Fruit fly (Drosophila melanogaster) whole organism, prepupa: Measurements from ENCODE around the gene Gr10b.

Source experiments
- Blimp-1 ChIP-seq: fragments of 200-800 bp; sonication (Bioruptor generic); optimal IDR thresholded peaks from 3 replicates; lab custom pipeline; 2017; ENCODE audit warnings: missing biosample characterization, missing genetic modification characterization, mild to moderate bottlenecking, moderate library complexity, missing genetic modification reagents
- CG10631 ChIP-seq: fragments of 200-800 bp; sonication (Bioruptor generic); optimal IDR thresholded peaks from 2 replicates; lab custom pipeline; 2016; ENCODE audit warnings: missing biosample characterization, missing genetic modification characterization
- CG11294 ChIP-seq: fragments of 200-800 bp; sonication (Bioruptor generic); IDR thresholded peaks from 2 replicates; pipeline ENCODE4 v1.3.6; 2022; ENCODE audit warnings: missing biosample characterization, missing genetic modification characterization
- CG1621 ChIP-seq: fragments of 200-800 bp; sonication (Bioruptor generic); optimal IDR thresholded peaks from 3 replicates; lab custom pipeline; 2018; ENCODE audit warnings: missing biosample characterization, mild to moderate bottlenecking, missing genetic modification characterization
- CG32006 ChIP-seq: fragments of 200-800 bp; sonication (Bioruptor generic); optimal IDR thresholded peaks from 3 replicates; lab custom pipeline; 2017; ENCODE audit warnings: missing biosample characterization, mild to moderate bottlenecking, missing genetic modification characterization
- CG34406 ChIP-seq: fragments of 200-800 bp; sonication (Bioruptor generic); optimal IDR thresholded peaks from 3 replicates; lab custom pipeline; 2016; ENCODE audit warnings: missing biosample characterization, missing genetic modification characterization
- CG3919 ChIP-seq: fragments of 200-800 bp; sonication (Bioruptor generic); optimal IDR thresholded peaks from 3 replicates; lab custom pipeline; 2016; ENCODE audit warnings: missing biosample characterization, missing genetic modification characterization
- CG6792 ChIP-seq: fragments of 200-800 bp; sonication (Bioruptor generic); optimal IDR thresholded peaks from 3 replicates; lab custom pipeline; 2016; ENCODE audit warnings: missing biosample characterization, missing genetic modification characterization
- CG7368 ChIP-seq: fragments of 200-800 bp; sonication (Bioruptor generic); optimal IDR thresholded peaks from 3 replicates; lab custom pipeline; 2016; ENCODE audit warnings: missing biosample characterization, missing genetic modification characterization
- CG8119 ChIP-seq: fragments of 200-800 bp; sonication (Bioruptor generic); IDR thresholded peaks from 3 replicates; pipeline ENCODE4 v1.3.6; 2022; ENCODE audit warnings: missing biosample characterization, missing genetic modification characterization
- CG8632 ChIP-seq: fragments of 200-800 bp; sonication (Bioruptor generic); optimal IDR thresholded peaks from 3 replicates; lab custom pipeline; 2016; ENCODE audit warnings: missing biosample characterization, missing genetic modification characterization
- Eip75B ChIP-seq: fragments of 200-800 bp; sonication (Bioruptor generic); optimal IDR thresholded peaks from 3 replicates; lab custom pipeline; 2016; ENCODE audit warnings: missing biosample characterization, missing genetic modification characterization
- Eip78C ChIP-seq: fragments of 200-800 bp; sonication (Bioruptor generic); peaks from one replicate; lab custom pipeline; 2016; ENCODE audit warnings: missing biosample characterization, missing genetic modification characterization
- Eip93F ChIP-seq: fragments of 200-800 bp; sonication (Bioruptor generic); optimal IDR thresholded peaks from 2 replicates; lab custom pipeline; 2016; ENCODE audit warnings: missing biosample characterization, mild to moderate bottlenecking, missing genetic modification characterization
- Ets21C ChIP-seq: fragments of 200-800 bp; sonication (Bioruptor generic); optimal IDR thresholded peaks from 3 replicates; lab custom pipeline; 2016; ENCODE audit warnings: missing biosample characterization, missing genetic modification characterization
- Ets96B ChIP-seq: fragments of 200-800 bp; optimal IDR thresholded peaks from 2 replicates; lab custom pipeline; 2019; ENCODE audit warnings: missing biosample characterization, mild to moderate bottlenecking, missing genetic modification characterization, moderate library complexity
- Hr38 ChIP-seq: sonication (Bioruptor generic); optimal IDR thresholded peaks from 2 replicates; lab custom pipeline; 2016; ENCODE audit warnings: missing biosample characterization, missing genetic modification characterization
- Hr39 ChIP-seq: fragments of 200-800 bp; sonication (Bioruptor generic); optimal IDR thresholded peaks from 2 replicates; lab custom pipeline; 2016; ENCODE audit warnings: missing biosample characterization, missing genetic modification characterization
- Met ChIP-seq: fragments of 200-800 bp; sonication (Bioruptor generic); optimal IDR thresholded peaks from 3 replicates; lab custom pipeline; 2016; ENCODE audit warnings: missing biosample characterization, missing genetic modification characterization
- Smox ChIP-seq: fragments of 200-800 bp; sonication (Bioruptor generic); optimal IDR thresholded peaks from 3 replicates; lab custom pipeline; 2016; ENCODE audit warnings: missing biosample characterization, missing genetic modification characterization
- Sox102F ChIP-seq: fragments of 200-800 bp; sonication (Bioruptor generic); optimal IDR thresholded peaks from 2 replicates; lab custom pipeline; 2016; ENCODE audit warnings: missing biosample characterization, mild to moderate bottlenecking, missing genetic modification characterization
- Sox14 ChIP-seq: fragments of 200-800 bp; sonication (Bioruptor generic); optimal IDR thresholded peaks from 3 replicates; lab custom pipeline; 2016; ENCODE audit warnings: missing biosample characterization, missing genetic modification characterization
- Sox15 ChIP-seq: fragments of 200-800 bp; sonication (Bioruptor generic); optimal IDR thresholded peaks from 3 replicates; lab custom pipeline; 2016; ENCODE audit warnings: missing biosample characterization, missing genetic modification characterization
- achi ChIP-seq: fragments of 200-800 bp; sonication (Bioruptor generic); optimal IDR thresholded peaks from 3 replicates; lab custom pipeline; 2016; ENCODE audit warnings: missing biosample characterization, missing genetic modification characterization
- fd59A ChIP-seq: fragments of 200-800 bp; sonication (Bioruptor generic); optimal IDR thresholded peaks from 2 replicates; lab custom pipeline; 2017; ENCODE audit warnings: missing biosample characterization, mild to moderate bottlenecking, missing genetic modification characterization, missing genetic modification reagents
- fkh ChIP-seq: fragments of 200-800 bp; sonication (Bioruptor generic); optimal IDR thresholded peaks from 3 replicates; lab custom pipeline; 2017; ENCODE audit warnings: missing biosample characterization, mild to moderate bottlenecking, missing genetic modification characterization, moderate library complexity
- lz ChIP-seq: fragments of 200-800 bp; sonication (Bioruptor generic); optimal IDR thresholded peaks from 3 replicates; lab custom pipeline; 2016; ENCODE audit warnings: missing biosample characterization, missing genetic modification characterization
- net ChIP-seq: fragments of 200-800 bp; sonication (Bioruptor generic); optimal IDR thresholded peaks from 3 replicates; lab custom pipeline; 2016; ENCODE audit warnings: missing biosample characterization, missing genetic modification characterization
- ss ChIP-seq, 2 experiments: fragments of 200-800 bp; sonication (Bioruptor generic); optimal IDR thresholded peaks; 2 replicates in 1 of 2; 3 replicates in 1 of 2; lab custom pipeline; 2017 to 2018; ENCODE audit warnings: mild to moderate bottlenecking in 2 of 2, missing biosample characterization in 2 of 2, missing genetic modification characterization in 2 of 2, moderate library complexity in 1 of 2
- svp ChIP-seq: fragments of 200-800 bp; sonication (Bioruptor generic); peaks from one replicate; lab custom pipeline; 2016; ENCODE audit warnings: missing biosample characterization, missing genetic modification characterization
- vri ChIP-seq: fragments of 200-800 bp; sonication (Bioruptor generic); optimal IDR thresholded peaks from 3 replicates; lab custom pipeline; 2016; ENCODE audit warnings: missing biosample characterization, mild to moderate bottlenecking, missing genetic modification characterization

Gr10b gene

dm6 chrX:11433930-11434329, 20.9 kb upstream of the Gr10b start:
- TF ChIP-seq CG11294 (GFP tag; lab: Robert Waterston, UW) (no peak), Eip93F (GFP tag; lab: Kevin White, UChicago) (peak; percentile 5), achi (GFP tag; lab: Kevin White, UChicago) (no peak), CG7368 (no peak), CG6792 (GFP tag; lab: Kevin White, UChicago) (no peak), Smox (GFP tag; lab: Kevin White, UChicago) (no peak)

DNA sequence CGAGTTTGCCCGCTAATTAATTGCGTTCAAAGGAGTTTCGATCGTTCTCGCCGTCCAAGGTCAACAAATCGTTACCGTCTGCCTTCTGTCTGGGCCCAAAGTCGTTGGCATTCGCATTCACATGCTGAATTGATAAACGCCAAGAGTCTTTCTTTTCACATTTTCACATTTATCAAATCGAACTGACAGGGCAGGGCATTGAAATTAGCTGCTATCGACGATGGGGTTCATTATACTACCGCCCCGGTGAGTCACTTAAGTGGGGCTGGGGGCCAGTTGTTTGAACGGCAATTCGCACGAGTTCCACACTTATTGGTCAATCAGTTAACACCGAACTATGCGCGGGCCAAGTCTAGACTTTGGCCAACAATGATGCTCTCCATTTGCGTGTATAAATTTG, 17.9 kb upstream of the Gr10b start:
- peak; percentile 19 for TF ChIP-seq fkh (GFP tag; lab: Kevin White, UChicago)
- no peak for TF ChIP-seq CG34406

DNA sequence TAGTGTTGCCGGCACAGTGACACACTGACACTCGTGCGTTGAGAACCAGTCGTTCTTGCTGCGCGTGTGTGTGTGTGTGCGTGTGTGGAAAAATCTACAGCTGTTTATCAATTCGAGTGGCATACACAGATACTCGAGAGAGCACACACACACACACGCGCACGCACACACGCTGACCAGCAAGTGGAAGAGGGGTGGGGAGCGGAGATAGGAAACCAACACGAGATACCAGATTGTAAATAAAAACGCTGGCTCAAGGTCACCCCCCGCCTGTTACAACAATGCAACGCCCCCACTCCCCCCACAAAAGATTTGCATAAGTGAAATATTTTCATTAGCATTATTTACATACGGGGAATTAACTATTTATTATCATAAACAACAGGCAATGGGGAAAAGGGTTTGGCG, 14.3 kb upstream of the Gr10b start:
- TF ChIP-seq Sox14 (GFP tag; lab: Kevin White, UChicago): peak; percentile 2
- peak; percentile 8 for TF ChIP-seq Eip75B
- peak; percentile 97 for TF ChIP-seq fkh (GFP tag; lab: Kevin White, UChicago)
- TF ChIP-seq CG32006 (GFP tag; lab: Kevin White, UChicago): no peak
- TF ChIP-seq CG10631 (GFP tag; lab: Kevin White, UChicago): no peak
- TF ChIP-seq CG8119: no peak
- TF ChIP-seq fd59A (GFP tag; lab: Kevin White, UChicago): peak; percentile 10
- peak; percentile 12 for TF ChIP-seq CG6792 (GFP tag; lab: Kevin White, UChicago)
- TF ChIP-seq CG1621: no peak
- TF ChIP-seq Hr39 (GFP tag; lab: Kevin White, UChicago): peak; percentile 23
- TF ChIP-seq svp (GFP tag; lab: Kevin White, UChicago): peak; percentile 86
- TF ChIP-seq net (GFP tag; lab: Kevin White, UChicago): no peak
- TF ChIP-seq Met (GFP tag; lab: Kevin White, UChicago): peak; percentile 9
- TF ChIP-seq Sox102F: no peak
- no peak for TF ChIP-seq CG34406
- peak; percentile 34 for TF ChIP-seq CG8632 (GFP tag; lab: Kevin White, UChicago)
- TF ChIP-seq Ets21C: no peak
- peak; percentile 30 for TF ChIP-seq vri (GFP tag; lab: Kevin White, UChicago)
- TF ChIP-seq Eip78C (GFP tag; lab: Kevin White, UChicago): no peak

- TF ChIP-seq lz (GFP tag; lab: Kevin White, UChicago) (no peak), Ets96B (tag; lab: Kevin White, UChicago) (no peak), Eip78C (GFP tag; lab: Kevin White, UChicago) (peak; percentile 8)
These were observed 13.1 kb upstream of the Gr10b start for dm6 chrX:11425956-11426598.

DNA sequence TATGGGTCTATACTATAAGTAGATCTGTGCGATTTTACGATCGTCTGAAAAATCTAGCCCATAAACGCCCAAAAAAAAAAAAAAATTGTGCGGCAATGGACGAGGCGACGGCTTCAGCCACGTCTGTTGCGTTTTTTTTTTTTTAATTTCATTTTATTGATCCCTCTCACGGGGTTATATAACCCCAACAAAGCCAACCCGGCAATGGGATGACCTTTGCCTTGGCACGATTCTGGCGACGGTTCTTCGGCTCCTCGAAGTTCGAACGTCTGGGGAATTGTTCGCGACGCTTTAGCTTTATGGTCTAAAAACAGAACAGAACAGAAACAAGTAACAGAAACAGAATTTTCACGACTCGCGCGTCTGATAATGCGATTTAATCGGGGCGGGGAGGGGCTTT, 12.4 kb upstream of the Gr10b start:
- TF ChIP-seq net (GFP tag; lab: Kevin White, UChicago) (no peak), Sox15 (GFP tag; lab: Kevin White, UChicago) (no peak), vri (GFP tag; lab: Kevin White, UChicago) (peak; percentile 42), fd59A (GFP tag; lab: Kevin White, UChicago) (no peak), CG11294 (GFP tag; lab: Robert Waterston, UW) (no peak), svp (GFP tag; lab: Kevin White, UChicago) (peak; percentile 68), Blimp-1 (no peak), CG3919 (no peak)

- TF ChIP-seq ss (GFP tag; optimal IDR thresholded peaks at IDR 0.05; lab: Kevin White, UChicago) (no peak), Eip75B (no peak), Hr38 (no peak)
- TF ChIP-seq, all 60 proteins: peak for 0
These were observed 11.5 kb upstream of the Gr10b start for dm6 chrX:11424512-11424911.
